Worm (Caenorhabditis elegans) whole organism, young adult: ENCODE results near the gene msp-33.

Source experiments
- B0336.3 ChIP-seq: fragments of 200-800 bp; sonication (Bioruptor generic); IDR thresholded peaks from 2 replicates; pipeline ENCODE4 v1.3.6; 2022; ENCODE audit warnings: missing genetic modification characterization, missing compliant biosample characterization
- T26A5.8 ChIP-seq: sonication (generic microtip); optimal IDR thresholded peaks from 2 replicates; lab custom pipeline; 2016; ENCODE audit warnings: missing genetic modification characterization, missing compliant biosample characterization
- ama-1 ChIP-seq, 3 experiments: fragments of 150-350 bp in 1 of 3; sonication (generic microtip) in 2 of 3; optimal IDR thresholded peaks; 2 replicates each; lab custom pipeline; 2014 to 2018; ENCODE audit warnings: missing biosample characterization in 2 of 3, missing genetic modification characterization in 2 of 3, missing genetic modification reagents in 2 of 3
- atf-7 ChIP-seq: sonication (generic microtip); optimal IDR thresholded peaks from 2 replicates; lab custom pipeline; 2017; ENCODE audit warnings: mild to moderate bottlenecking, missing genetic modification characterization, missing compliant biosample characterization
- athp-1 ChIP-seq: sonication (generic microtip); optimal IDR thresholded peaks from 2 replicates; lab custom pipeline; 2017; ENCODE audit warnings: mild to moderate bottlenecking, missing genetic modification characterization, missing compliant biosample characterization
- attf-3 ChIP-seq: fragments of 200-800 bp; sonication (Bioruptor generic); conservative IDR thresholded peaks from 2 replicates; pipeline ENCODE4 v1.3.6; 2022; ENCODE audit warnings: missing genetic modification reagents, missing genetic modification characterization, missing compliant biosample characterization
- madf-8 ChIP-seq: fragments of 200-800 bp; sonication (Bioruptor generic); conservative IDR thresholded peaks from 2 replicates; pipeline ENCODE4 v1.3.6; 2022; ENCODE audit warnings: missing genetic modification reagents, missing genetic modification characterization, missing compliant biosample characterization
- mel-28 ChIP-seq: sonication (generic microtip); optimal IDR thresholded peaks from 2 replicates; lab custom pipeline; 2016; ENCODE audit warnings: borderline replicate concordance, mild to moderate bottlenecking, missing genetic modification characterization, missing compliant biosample characterization
- pha-4 ChIP-seq: fragments of 150-350 bp; sonication (generic microtip); optimal IDR thresholded peaks from 2 replicates; lab custom pipeline; 2014; ENCODE audit warnings: missing biosample characterization, missing genetic modification reagents, missing genetic modification characterization
- rcor-1 ChIP-seq: fragments of 200-800 bp; sonication (Bioruptor generic); IDR thresholded peaks from 2 replicates; pipeline ENCODE4 v1.3.6; 2022; ENCODE audit warnings: missing genetic modification reagents, missing genetic modification characterization, missing compliant biosample characterization
- rpc-1 ChIP-seq, 2 experiments: fragments of 150-350 bp in 1 of 2; sonication (generic microtip) in 1 of 2; optimal IDR thresholded peaks; 2 replicates each; lab custom pipeline; 2014 to 2018; ENCODE audit warnings: missing biosample characterization in 1 of 2, missing genetic modification characterization in 1 of 2, missing genetic modification reagents in 1 of 2, missing genotype in 1 of 2
- snpc-1.1 ChIP-seq: sonication (generic microtip); optimal IDR thresholded peaks from 2 replicates; lab custom pipeline; 2017; ENCODE audit warnings: missing genetic modification characterization, mild to moderate bottlenecking, missing compliant biosample characterization, antibody characterized with exemption, moderate library complexity, missing genotype, missing genetic modification reagents; ENCODE audit not compliant: insufficient read depth
- snpc-4 ChIP-seq, 5 experiments: fragments of 150-350 bp in 1 of 5; sonication (generic microtip) in 4 of 5; optimal IDR thresholded peaks; 2 replicates each; lab custom pipeline; 2014 to 2018; ENCODE audit warnings: missing genetic modification characterization in 5 of 5, missing biosample characterization in 3 of 5, antibody characterized with exemption in 2 of 5, mild to moderate bottlenecking in 2 of 5, missing compliant biosample characterization in 2 of 5, missing genotype in 2 of 5, moderate library complexity in 2 of 5, missing genetic modification reagents in 1 of 5

DNA sequence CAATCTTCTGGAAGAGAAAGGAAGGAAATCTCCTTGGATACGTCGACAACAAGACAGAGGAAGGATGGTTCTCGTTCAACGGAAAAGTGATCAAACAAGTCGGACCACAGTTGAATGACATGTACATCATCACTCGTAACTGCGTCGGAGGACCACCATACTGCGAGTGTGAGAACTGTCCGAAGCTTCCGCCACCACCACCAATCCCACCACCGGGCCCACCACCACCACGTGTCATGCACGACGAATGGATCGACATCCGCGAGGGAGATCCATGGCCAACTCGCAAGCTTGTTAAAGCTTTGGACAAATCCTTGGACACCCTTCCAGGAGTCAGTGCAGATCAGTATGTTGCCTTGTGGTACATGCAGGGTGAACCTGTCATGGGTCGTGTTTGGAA lies 38.8 kb upstream of the msp-33 start:
- no peak for TF ChIP-seq snpc-1.1 (tag; lab: Kevin White, UChicago)
- TF ChIP-seq ama-1 (optimal IDR thresholded peaks at IDR 0.05; lab: Kevin White, UChicago), result no peak
- no peak for TF ChIP-seq ama-1 (GFP tag; optimal IDR thresholded peaks at IDR 0.05; lab: Kevin White, UChicago)
- no peak for TF ChIP-seq B0336.3 (GFP tag; lab: Robert Waterston, UW)
- TF ChIP-seq snpc-4 (GFP tag; optimal IDR thresholded peaks at IDR 0.05; lab: Kevin White, UChicago), result no peak
- no peak for TF ChIP-seq snpc-4 (tag; optimal IDR thresholded peaks at IDR 0.05; lab: Kevin White, UChicago)
- no peak for TF ChIP-seq attf-3
- no peak for TF ChIP-seq mel-28 (tag; lab: Kevin White, UChicago)
- no peak for TF ChIP-seq rcor-1 (GFP tag; lab: Robert Waterston, UW)
- TF ChIP-seq atf-7 (tag; lab: Kevin White, UChicago), result no peak
- no peak for TF ChIP-seq T26A5.8 (tag; lab: Kevin White, UChicago)
- TF ChIP-seq rpc-1 (optimal IDR thresholded peaks at IDR 0.05; lab: Kevin White, UChicago), result no peak
- no peak for TF ChIP-seq rpc-1 (tag; optimal IDR thresholded peaks at IDR 0.05; lab: Kevin White, UChicago)
- no peak for TF ChIP-seq madf-8 (GFP tag; lab: Robert Waterston, UW)
- no peak for TF ChIP-seq pha-4 (tag; lab: Kevin White, UChicago)
- no peak for TF ChIP-seq athp-1 (tag; lab: Kevin White, UChicago)
